Fruit fly (Drosophila melanogaster) whole organism, embryonic: ENCODE results near the gene Sumo.
A peak's percentile ranks its signal among the peaks of the same experiment; 100 is the strongest.

Source experiments
- CG10267 ChIP-seq: fragments of 200-800 bp; sonication (Bioruptor generic); optimal IDR thresholded peaks from 2 replicates; lab custom pipeline; 2018; ENCODE audit warnings: missing biosample characterization, mild to moderate bottlenecking, missing genetic modification characterization, moderate library complexity
- CG10979 ChIP-seq: fragments of 200-800 bp; sonication (Bioruptor generic); optimal IDR thresholded peaks from 2 replicates; lab custom pipeline; 2018; ENCODE audit warnings: missing biosample characterization, mild to moderate bottlenecking, missing genetic modification characterization, moderate library complexity
- CG11723 ChIP-seq: fragments of 200-800 bp; sonication (Bioruptor generic); optimal IDR thresholded peaks from 2 replicates; lab custom pipeline; 2017; ENCODE audit warnings: missing biosample characterization, mild to moderate bottlenecking, missing genetic modification characterization
- CG12391 ChIP-seq: fragments of 200-800 bp; sonication (Bioruptor generic); optimal IDR thresholded peaks from 3 replicates; lab custom pipeline; 2018; ENCODE audit warnings: missing biosample characterization, mild to moderate bottlenecking, missing genetic modification characterization, moderate library complexity
- CG15514 ChIP-seq: fragments of 200-800 bp; sonication (Bioruptor generic); optimal IDR thresholded peaks from 3 replicates; lab custom pipeline; 2017; ENCODE audit warnings: missing biosample characterization, missing genetic modification characterization, mild to moderate bottlenecking, moderate library complexity, missing genetic modification reagents
- CG16813 ChIP-seq: fragments of 200-800 bp; sonication (Bioruptor generic); IDR thresholded peaks from 3 replicates; pipeline ENCODE4 v1.3.6; 2022; ENCODE audit warnings: missing biosample characterization, missing genetic modification characterization; ENCODE audit not compliant: partially characterized antibody
- CG16863 ChIP-seq: fragments of 200-800 bp; sonication (Bioruptor generic); optimal IDR thresholded peaks from 3 replicates; lab custom pipeline; 2016; ENCODE audit warnings: missing biosample characterization, missing genetic modification characterization
- CG17385 ChIP-seq: fragments of 200-800 bp; sonication (Bioruptor generic); optimal IDR thresholded peaks from 3 replicates; lab custom pipeline; 2018; ENCODE audit warnings: missing biosample characterization, mild to moderate bottlenecking, missing genetic modification characterization
- CG17802 ChIP-seq: fragments of 200-800 bp; sonication (Bioruptor generic); optimal IDR thresholded peaks from 2 replicates; lab custom pipeline; 2018; ENCODE audit warnings: missing biosample characterization, mild to moderate bottlenecking, missing genetic modification characterization, moderate library complexity
- CG18262 ChIP-seq: fragments of 200-800 bp; optimal IDR thresholded peaks from 3 replicates; lab custom pipeline; 2019; ENCODE audit warnings: missing biosample characterization, mild to moderate bottlenecking, missing genetic modification characterization, moderate library complexity
- CG2712 ChIP-seq: fragments of 200-800 bp; optimal IDR thresholded peaks from 3 replicates; lab custom pipeline; 2019; ENCODE audit warnings: missing biosample characterization, mild to moderate bottlenecking, missing genetic modification characterization, moderate library complexity
- CG32532 ChIP-seq: fragments of 200-800 bp; sonication (Bioruptor generic); IDR thresholded peaks from 2 replicates; pipeline ENCODE4 v1.3.6; 2022; ENCODE audit warnings: missing biosample characterization, missing genetic modification characterization
- CG34376 ChIP-seq: fragments of 200-800 bp; sonication (Bioruptor generic); optimal IDR thresholded peaks from 2 replicates; lab custom pipeline; 2018; ENCODE audit warnings: missing biosample characterization, mild to moderate bottlenecking, missing genetic modification characterization
- CG4617 ChIP-seq: fragments of 200-800 bp; sonication (Bioruptor generic); optimal IDR thresholded peaks from 3 replicates; lab custom pipeline; 2016; ENCODE audit warnings: missing biosample characterization, missing genetic modification characterization, borderline replicate concordance
- CG6254 ChIP-seq: fragments of 200-800 bp; sonication (Bioruptor generic); optimal IDR thresholded peaks from 3 replicates; lab custom pipeline; 2017; ENCODE audit warnings: mild to moderate bottlenecking, missing biosample characterization, missing genetic modification reagents, missing genetic modification characterization
- CG6272 ChIP-seq: fragments of 200-800 bp; sonication (Bioruptor generic); IDR thresholded peaks from 2 replicates; pipeline ENCODE4 v1.3.6; 2022; ENCODE audit warnings: missing biosample characterization, missing genetic modification characterization
- CG6791 ChIP-seq: fragments of 200-800 bp; sonication (Bioruptor generic); IDR thresholded peaks from 3 replicates; pipeline ENCODE4 v1.3.6; 2022; ENCODE audit warnings: missing biosample characterization, missing genetic modification characterization; ENCODE audit not compliant: partially characterized antibody
- CG6854 ChIP-seq: fragments of 200-800 bp; sonication (Bioruptor generic); optimal IDR thresholded peaks from 3 replicates; lab custom pipeline; 2017; ENCODE audit warnings: missing biosample characterization, mild to moderate bottlenecking, missing genetic modification characterization
- CG7963 ChIP-seq: fragments of 200-800 bp; sonication (Bioruptor generic); IDR thresholded peaks from 3 replicates; pipeline ENCODE4 v1.3.6; 2022; ENCODE audit warnings: missing biosample characterization, missing genetic modification characterization; ENCODE audit not compliant: partially characterized antibody
- CG8924 ChIP-seq: fragments of 200-800 bp; optimal IDR thresholded peaks from 3 replicates; lab custom pipeline; 2019; ENCODE audit warnings: missing biosample characterization, mild to moderate bottlenecking, missing genetic modification characterization, moderate library complexity
- D ChIP-seq, 2 experiments: fragments of 200-800 bp in 1 of 2; fragments of >200 bp in 1 of 2; sonication (Bioruptor generic) in 1 of 2; optimal IDR thresholded peaks; 2 replicates in 1 of 2; 3 replicates in 1 of 2; lab custom pipeline; 2017; ENCODE audit warnings: mild to moderate bottlenecking in 1 of 2, missing biosample characterization in 1 of 2, missing genetic modification characterization in 1 of 2, missing genetic modification reagents in 1 of 2
- Dip3 ChIP-seq: fragments of 200-800 bp; sonication (Bioruptor generic); optimal IDR thresholded peaks from 3 replicates; lab custom pipeline; 2016; ENCODE audit warnings: missing biosample characterization, missing genetic modification characterization
- Doc3 ChIP-seq: fragments of 200-800 bp; sonication (Bioruptor generic); IDR thresholded peaks from 3 replicates; pipeline ENCODE4 v1.3.6; 2022; ENCODE audit warnings: missing biosample characterization, missing genetic modification characterization; ENCODE audit not compliant: partially characterized antibody
- Dp ChIP-seq: fragments of 200-800 bp; sonication (Bioruptor generic); optimal IDR thresholded peaks from 2 replicates; lab custom pipeline; 2018; ENCODE audit warnings: missing biosample characterization, mild to moderate bottlenecking, missing genetic modification characterization, moderate library complexity
- Dref ChIP-seq: fragments of 200-800 bp; sonication (Bioruptor generic); IDR thresholded peaks from 2 replicates; pipeline ENCODE4 v1.3.6; 2022; ENCODE audit warnings: missing biosample characterization, missing genetic modification characterization
- E2f1 ChIP-seq: fragments of 200-800 bp; sonication (Bioruptor generic); IDR thresholded peaks from 2 replicates; pipeline ENCODE4 v1.3.6; 2022; ENCODE audit warnings: missing biosample characterization, missing genetic modification characterization
- Fer1 ChIP-seq: fragments of 200-800 bp; sonication (Bioruptor generic); optimal IDR thresholded peaks from 2 replicates; lab custom pipeline; 2017; ENCODE audit warnings: missing biosample characterization, mild to moderate bottlenecking, missing genetic modification characterization
- Gug ChIP-seq: fragments of 200-800 bp; sonication (Bioruptor generic); IDR thresholded peaks from 4 replicates; pipeline ENCODE4 v1.3.6; 2022; ENCODE audit warnings: missing biosample characterization, missing genetic modification characterization
- H2.0 ChIP-seq: fragments of 200-800 bp; sonication (Bioruptor generic); IDR thresholded peaks from 2 replicates; pipeline ENCODE4 v1.3.6; 2022; ENCODE audit warnings: missing biosample characterization, missing genetic modification characterization
- HLH4C ChIP-seq: fragments of 200-800 bp; sonication (Bioruptor generic); IDR thresholded peaks from 3 replicates; pipeline ENCODE4 v1.3.6; 2022; ENCODE audit warnings: missing biosample characterization, missing genetic modification characterization; ENCODE audit not compliant: partially characterized antibody
- Mrtf ChIP-seq: fragments of 200-800 bp; sonication (Bioruptor generic); IDR thresholded peaks from 3 replicates; pipeline ENCODE4 v1.3.6; 2022; ENCODE audit warnings: missing biosample characterization, missing genetic modification characterization
- Sry-δ ChIP-seq: fragments of 200-800 bp; sonication (Bioruptor generic); optimal IDR thresholded peaks from 2 replicates; lab custom pipeline; 2016; ENCODE audit warnings: missing biosample characterization, missing genetic modification characterization
- YL-1 ChIP-seq: fragments of 200-800 bp; sonication (Bioruptor generic); optimal IDR thresholded peaks from 3 replicates; lab custom pipeline; 2017; ENCODE audit warnings: missing biosample characterization, mild to moderate bottlenecking, missing genetic modification characterization
- bbx ChIP-seq: fragments of 200-800 bp; sonication (Bioruptor generic); IDR thresholded peaks from 2 replicates; pipeline ENCODE4 v1.3.6; 2022; ENCODE audit warnings: missing biosample characterization, missing genetic modification characterization; ENCODE audit not compliant: partially characterized antibody
- chm ChIP-seq: fragments of 200-800 bp; sonication (Bioruptor generic); IDR thresholded peaks from 2 replicates; pipeline ENCODE4 v1.3.6; 2022; ENCODE audit warnings: missing biosample characterization, missing genetic modification characterization
- gcm2 ChIP-seq: fragments of 200-800 bp; sonication (Bioruptor generic); optimal IDR thresholded peaks from 2 replicates; lab custom pipeline; 2016; ENCODE audit warnings: missing biosample characterization, missing genetic modification characterization
- jumu ChIP-seq: fragments of 200-800 bp; sonication (Bioruptor generic); optimal IDR thresholded peaks from 3 replicates; lab custom pipeline; 2016; ENCODE audit warnings: missing biosample characterization, missing genetic modification characterization
- kah ChIP-seq: fragments of 200-800 bp; sonication (Bioruptor generic); optimal IDR thresholded peaks from 2 replicates; lab custom pipeline; 2018; ENCODE audit warnings: missing biosample characterization, mild to moderate bottlenecking, missing genetic modification characterization
- nerfin-2 ChIP-seq: fragments of 200-800 bp; sonication (Bioruptor generic); IDR thresholded peaks from 2 replicates; pipeline ENCODE4 v1.3.6; 2022; ENCODE audit warnings: missing biosample characterization, missing genetic modification characterization; ENCODE audit not compliant: partially characterized antibody
- nom ChIP-seq: fragments of 200-800 bp; sonication (Bioruptor generic); optimal IDR thresholded peaks from 2 replicates; lab custom pipeline; 2017; ENCODE audit warnings: missing biosample characterization, missing genetic modification characterization, mild to moderate bottlenecking, moderate library complexity, missing genetic modification reagents
- org-1 ChIP-seq: fragments of 200-800 bp; sonication (Bioruptor generic); optimal IDR thresholded peaks from 2 replicates; lab custom pipeline; 2017; ENCODE audit warnings: missing biosample characterization, missing genetic modification characterization
- pho ChIP-seq: fragments of 200-800 bp; sonication (Bioruptor generic); optimal IDR thresholded peaks from 2 replicates; lab custom pipeline; 2016; ENCODE audit warnings: missing biosample characterization, missing genetic modification characterization
- pzg ChIP-seq: fragments of 200-800 bp; sonication (Bioruptor generic); optimal IDR thresholded peaks from 3 replicates; lab custom pipeline; 2018; ENCODE audit warnings: missing biosample characterization, mild to moderate bottlenecking, missing genetic modification characterization, moderate library complexity
- row ChIP-seq: fragments of 200-800 bp; sonication (Bioruptor generic); IDR thresholded peaks from 3 replicates; pipeline ENCODE4 v1.3.6; 2022; ENCODE audit warnings: missing biosample characterization, missing genetic modification characterization
- sens ChIP-seq: fragments of 200-800 bp; sonication (Bioruptor generic); peaks from one replicate; lab custom pipeline; 2016; ENCODE audit warnings: missing biosample characterization, missing genetic modification characterization
- tin ChIP-seq: fragments of 200-800 bp; sonication (Bioruptor generic); optimal IDR thresholded peaks from 3 replicates; lab custom pipeline; 2016; ENCODE audit warnings: missing biosample characterization, missing genetic modification characterization
- tna ChIP-seq: fragments of 200-800 bp; sonication (Bioruptor generic); IDR thresholded peaks from 2 replicates; pipeline ENCODE4 v1.3.6; 2022; ENCODE audit warnings: missing biosample characterization, missing genetic modification characterization; ENCODE audit not compliant: partially characterized antibody
- zen2 ChIP-seq: fragments of 200-800 bp; sonication (Bioruptor generic); IDR thresholded peaks from 3 replicates; pipeline ENCODE4 v1.3.6; 2022; ENCODE audit warnings: missing biosample characterization, missing genetic modification characterization; ENCODE audit not compliant: partially characterized antibody

Gene Sumo

dm6 chr2L:6948540-6948942, 18.9 kb downstream of the Sumo start, which contains the start of gene ihog (continued):
- TF ChIP-seq pho (GFP tag; lab: Kevin White, UChicago) = no peak
- peak; percentile 32 for TF ChIP-seq CG12391 (tag; lab: Kevin White, UChicago)
- no peak for TF ChIP-seq jumu (GFP tag; lab: Kevin White, UChicago)
- peak; percentile 1 for TF ChIP-seq kah (GFP tag; lab: Kevin White, UChicago)
- TF ChIP-seq nerfin-2 (GFP tag; lab: Robert Waterston, UW) = peak; percentile 45
- TF ChIP-seq CG10979 = peak; percentile 14
- no peak for TF ChIP-seq CG18262
- TF ChIP-seq chm (GFP tag; lab: Robert Waterston, UW) = peak; percentile 15; the same call in 1 of the 2 replicates
- TF ChIP-seq CG17385 (GFP tag; lab: Kevin White, UChicago) = peak; percentile 6
- 0 out of 3 replicates have a peak, but pooled peaks have one; percentile 9 for TF ChIP-seq HLH4C
- peak; percentile 3 for TF ChIP-seq Sry-δ (GFP tag; lab: Kevin White, UChicago)
- peak; percentile 23 for TF ChIP-seq Dp (GFP tag; lab: Kevin White, UChicago)
- TF ChIP-seq CG2712 (tag; lab: Kevin White, UChicago) = peak; percentile 37
- TF ChIP-seq row (GFP tag; lab: Robert Waterston, UW) = peak; percentile 88
- TF ChIP-seq CG16863 (GFP tag; lab: Kevin White, UChicago) = no peak
- no peak for TF ChIP-seq H2.0 (GFP tag; lab: Robert Waterston, UW)
- peak; percentile 4 for TF ChIP-seq CG6254 (GFP tag; lab: Kevin White, UChicago)
- TF ChIP-seq nom = peak; percentile 20
- TF ChIP-seq Dip3 (GFP tag; lab: Kevin White, UChicago) = no peak
- no peak for TF ChIP-seq CG6272 (GFP tag; lab: Robert Waterston, UW)
- peak; percentile 4 for TF ChIP-seq CG34376 (GFP tag; lab: Kevin White, UChicago)
- TF ChIP-seq CG7963 = peak; percentile 51; the same call in 1 of the 3 replicates
- no peak for TF ChIP-seq gcm2 (GFP tag; lab: Kevin White, UChicago)
- no peak for TF ChIP-seq CG32532 (GFP tag; lab: Robert Waterston, UW)
- peak; percentile 60 for TF ChIP-seq YL-1 (GFP tag; lab: Kevin White, UChicago)
- TF ChIP-seq tin = no peak
- no peak for TF ChIP-seq org-1 (GFP tag; lab: Kevin White, UChicago)
- TF ChIP-seq Gug (GFP tag; lab: Robert Waterston, UW) = no peak
- peak; percentile 24; the same call in 1 of the 3 replicates for TF ChIP-seq CG16813 (GFP tag; lab: Robert Waterston, UW)
- TF ChIP-seq CG6791 (GFP tag; lab: Robert Waterston, UW) = peak; percentile 63; the same call in 2 of the 3 replicates
- peak; percentile 39; the same call in 1 of the 2 replicates for TF ChIP-seq tna (GFP tag; lab: Robert Waterston, UW)
- peak; percentile 71 for TF ChIP-seq CG4617 (GFP tag; lab: Kevin White, UChicago)
- TF ChIP-seq CG15514 (GFP tag; lab: Kevin White, UChicago) = peak; percentile 100
- TF ChIP-seq sens (GFP tag; lab: Kevin White, UChicago) = peak; percentile 70
- no peak for TF ChIP-seq Mrtf (GFP tag; lab: Robert Waterston, UW)
- TF ChIP-seq Fer1 = peak; percentile 34
- no peak for TF ChIP-seq zen2
- peak; percentile 40 for TF ChIP-seq D (optimal IDR thresholded peaks at IDR 0.05; lab: Kevin White, UChicago)
- no peak for TF ChIP-seq D (GFP tag; optimal IDR thresholded peaks at IDR 0.05; lab: Kevin White, UChicago)
- peak; percentile 7 for TF ChIP-seq CG6854 (GFP tag; lab: Kevin White, UChicago)
- peak; percentile 49 for TF ChIP-seq pzg (GFP tag; lab: Kevin White, UChicago)
- TF ChIP-seq CG8924 (tag; lab: Kevin White, UChicago) = peak; percentile 61
- peak; percentile 72 for TF ChIP-seq bbx (GFP tag; lab: Robert Waterston, UW)
- TF ChIP-seq CG17802 (tag; lab: Kevin White, UChicago) = no peak
- 0 out of 2 replicates have a peak, but pooled peaks have one; percentile 6 for TF ChIP-seq E2f1 (GFP tag; lab: Robert Waterston, UW)
- TF ChIP-seq Doc3 (GFP tag; lab: Robert Waterston, UW) = peak; percentile 55; the same call in 2 of the 3 replicates
- peak; percentile 7; the same call in 1 of the 2 replicates for TF ChIP-seq Dref (GFP tag; lab: Robert Waterston, UW)
- TF ChIP-seq CG11723 (GFP tag; lab: Kevin White, UChicago) = no peak
- TF ChIP-seq CG10267 = peak; percentile 28
